Worm (Caenorhabditis elegans) whole organism, L2 larva: Measurements from ENCODE around the gene skpo-2.

Experiments
- C34F6.9 ChIP-seq: fragments of 150-350 bp; optimal IDR thresholded peaks from 2 replicates; lab custom pipeline; 2014; ENCODE audit warnings: missing biosample characterization, missing genetic modification characterization
- F13H6.1 ChIP-seq: sonication (generic microtip); optimal IDR thresholded peaks from 2 replicates; lab custom pipeline; 2016; ENCODE audit warnings: missing genetic modification characterization, missing compliant biosample characterization
- R02D3.7 ChIP-seq: fragments of 150-350 bp; optimal IDR thresholded peaks from 2 replicates; lab custom pipeline; 2014; ENCODE audit warnings: missing biosample characterization, missing genetic modification characterization
- Y55F3AM.14 ChIP-seq: fragments of 200-800 bp; sonication (Bioruptor generic); optimal IDR thresholded peaks from 2 replicates; lab custom pipeline; 2018; ENCODE audit warnings: mild to moderate bottlenecking, missing genetic modification characterization, missing compliant biosample characterization
- ZK546.5 ChIP-seq: sonication (generic microtip); optimal IDR thresholded peaks from 2 replicates; lab custom pipeline; 2017; ENCODE audit warnings: missing biosample characterization, missing genetic modification characterization
- aly-2 ChIP-seq: fragments of 150-350 bp; optimal IDR thresholded peaks from 2 replicates; lab custom pipeline; 2014; ENCODE audit warnings: missing biosample characterization, missing genetic modification characterization
- blmp-1 ChIP-seq: sonication (generic microtip); optimal IDR thresholded peaks from 2 replicates; lab custom pipeline; 2017; ENCODE audit warnings: missing genetic modification characterization, mild to moderate bottlenecking, missing compliant biosample characterization, antibody characterized with exemption, moderate library complexity; ENCODE audit not compliant: insufficient read depth
- ceh-16 ChIP-seq: fragments of 150-350 bp; optimal IDR thresholded peaks from 2 replicates; lab custom pipeline; 2014; ENCODE audit warnings: missing biosample characterization, missing genetic modification characterization
- ceh-82 ChIP-seq: fragments of 150-350 bp; optimal IDR thresholded peaks from 2 replicates; lab custom pipeline; 2014; ENCODE audit warnings: missing biosample characterization, missing genetic modification characterization
- crh-2 ChIP-seq: sonication (generic microtip); optimal IDR thresholded peaks from 2 replicates; lab custom pipeline; 2017; ENCODE audit warnings: missing biosample characterization, missing genetic modification characterization
- dmd-4 ChIP-seq: sonication (generic microtip); optimal IDR thresholded peaks from 2 replicates; lab custom pipeline; 2017; ENCODE audit warnings: missing biosample characterization, missing genetic modification characterization
- elt-1 ChIP-seq: fragments of 150-350 bp; optimal IDR thresholded peaks from 2 replicates; lab custom pipeline; 2014; ENCODE audit warnings: missing biosample characterization, missing genetic modification characterization
- fos-1 ChIP-seq: fragments of 150-350 bp; optimal IDR thresholded peaks from 2 replicates; lab custom pipeline; 2014; ENCODE audit warnings: missing biosample characterization, missing genetic modification characterization
- gmeb-1 ChIP-seq: fragments of 150-350 bp; optimal IDR thresholded peaks from 2 replicates; lab custom pipeline; 2014; ENCODE audit warnings: missing biosample characterization, missing genetic modification characterization
- lin-11 ChIP-seq: fragments of 150-350 bp; sonication (generic microtip); optimal IDR thresholded peaks from 2 replicates; lab custom pipeline; 2014; ENCODE audit warnings: missing biosample characterization, missing genetic modification characterization, inconsistent platforms, mixed read lengths
- lin-13 ChIP-seq: fragments of 150-350 bp; optimal IDR thresholded peaks from 2 replicates; lab custom pipeline; 2014; ENCODE audit warnings: missing biosample characterization, missing genetic modification reagents, missing genetic modification characterization
- lsy-2 ChIP-seq, 2 experiments: fragments of 150-350 bp in 1 of 2; sonication (generic microtip) in 1 of 2; optimal IDR thresholded peaks; 2 replicates each; lab custom pipeline; 2014 to 2017; ENCODE audit warnings: missing biosample characterization in 2 of 2, missing genetic modification characterization in 2 of 2
- mab-5 ChIP-seq: fragments of 150-350 bp; optimal IDR thresholded peaks from 2 replicates; lab custom pipeline; 2014; ENCODE audit warnings: missing biosample characterization, missing genetic modification characterization
- nhr-10 ChIP-seq: sonication (generic microtip); optimal IDR thresholded peaks from 2 replicates; lab custom pipeline; 2017; ENCODE audit warnings: missing biosample characterization, missing genetic modification characterization
- nhr-11 ChIP-seq: fragments of 150-350 bp; optimal IDR thresholded peaks from 2 replicates; lab custom pipeline; 2014; ENCODE audit warnings: missing biosample characterization, missing genetic modification characterization
- nhr-12 ChIP-seq: fragments of 150-350 bp; optimal IDR thresholded peaks from 2 replicates; lab custom pipeline; 2014; ENCODE audit warnings: missing biosample characterization, missing genetic modification characterization
- nhr-129 ChIP-seq: fragments of 150-350 bp; optimal IDR thresholded peaks from 2 replicates; lab custom pipeline; 2014; ENCODE audit warnings: missing biosample characterization, missing genetic modification characterization
- nhr-23 ChIP-seq: fragments of 150-350 bp; optimal IDR thresholded peaks from 2 replicates; lab custom pipeline; 2014; ENCODE audit warnings: missing biosample characterization, missing genetic modification reagents, missing genetic modification characterization
- nhr-25 ChIP-seq: fragments of 150-350 bp; sonication (generic microtip); optimal IDR thresholded peaks from 3 replicates; lab custom pipeline; 2014; ENCODE audit warnings: missing biosample characterization, missing genetic modification characterization
- nhr-6 ChIP-seq: fragments of 150-350 bp; optimal IDR thresholded peaks from 2 replicates; lab custom pipeline; 2014; ENCODE audit warnings: missing biosample characterization, missing genetic modification characterization
- peb-1 ChIP-seq: fragments of 150-350 bp; optimal IDR thresholded peaks from 2 replicates; lab custom pipeline; 2014; ENCODE audit warnings: missing biosample characterization, missing genetic modification characterization
- sem-4 ChIP-seq: fragments of 150-350 bp; optimal IDR thresholded peaks from 2 replicates; lab custom pipeline; 2014; ENCODE audit warnings: missing biosample characterization, missing genetic modification reagents, missing genetic modification characterization
- skn-1 ChIP-seq: sonication (generic microtip); optimal IDR thresholded peaks from 2 replicates; lab custom pipeline; 2017; ENCODE audit warnings: missing biosample characterization, missing genetic modification characterization
- sma-3 ChIP-seq: sonication (generic microtip); optimal IDR thresholded peaks from 2 replicates; lab custom pipeline; 2016; ENCODE audit warnings: missing genetic modification reagents, missing genetic modification characterization, missing compliant biosample characterization
- sma-9 ChIP-seq, 2 experiments: fragments of 150-350 bp in 1 of 2; sonication (generic microtip) in 1 of 2; optimal IDR thresholded peaks; 2 replicates each; lab custom pipeline; 2014 to 2016; ENCODE audit warnings: missing genetic modification characterization in 2 of 2, mild to moderate bottlenecking in 1 of 2, missing biosample characterization in 1 of 2, missing compliant biosample characterization in 1 of 2, missing genetic modification reagents in 1 of 2, moderate library complexity in 1 of 2
- snpc-4 ChIP-seq: fragments of 150-350 bp; optimal IDR thresholded peaks from 2 replicates; lab custom pipeline; 2014; ENCODE audit warnings: missing biosample characterization, missing genetic modification characterization
- unc-39 ChIP-seq: fragments of 150-350 bp; optimal IDR thresholded peaks from 2 replicates; lab custom pipeline; 2014; ENCODE audit warnings: missing biosample characterization, missing genetic modification characterization
- unc-55 ChIP-seq: fragments of 150-350 bp; sonication (generic microtip); optimal IDR thresholded peaks from 3 replicates; lab custom pipeline; 2014; ENCODE audit warnings: missing biosample characterization, missing genetic modification reagents, missing genetic modification characterization
- unc-62 ChIP-seq: fragments of 150-350 bp; optimal IDR thresholded peaks from 2 replicates; lab custom pipeline; 2014; ENCODE audit warnings: missing biosample characterization, missing genetic modification reagents, missing genetic modification characterization
- zag-1 ChIP-seq: fragments of 150-350 bp; optimal IDR thresholded peaks from 2 replicates; lab custom pipeline; 2014; ENCODE audit warnings: missing biosample characterization, missing genetic modification characterization
- ztf-1 ChIP-seq: fragments of 200-800 bp; sonication (Bioruptor generic); conservative IDR thresholded peaks from 2 replicates; pipeline ENCODE4 v1.3.6; 2022; ENCODE audit warnings: missing genetic modification characterization, missing compliant biosample characterization
- ztf-11 ChIP-seq: sonication (generic microtip); optimal IDR thresholded peaks from 2 replicates; lab custom pipeline; 2017; ENCODE audit warnings: missing biosample characterization, missing genetic modification characterization
- ztf-4 ChIP-seq: fragments of 150-350 bp; optimal IDR thresholded peaks from 2 replicates; lab custom pipeline; 2014; ENCODE audit warnings: missing biosample characterization, missing genetic modification characterization

The skpo-2 gene

ce11 chrII:3436412-3436811 is at the start of gene skpo-2:
Gene skpo-2, minus strand, starts transcription at chrII:3436512.
- TF ChIP-seq aly-2 (tag; lab: Kevin White, UChicago) (no peak), snpc-4 (no peak), nhr-129 (tag; lab: Kevin White, UChicago) (no peak), ztf-4 (tag; lab: Kevin White, UChicago) (no peak)

- TF ChIP-seq mab-5 (tag; lab: Kevin White, UChicago), result peak; percentile 27
- TF ChIP-seq aly-2 (tag; lab: Kevin White, UChicago), result no peak
- TF ChIP-seq ztf-4 (tag; lab: Kevin White, UChicago), result no peak
- TF ChIP-seq crh-2 (tag; lab: Kevin White, UChicago), result no peak
- TF ChIP-seq peb-1 (tag; lab: Kevin White, UChicago), result no peak
- no peak for TF ChIP-seq skn-1 (tag; lab: Kevin White, UChicago)
- no peak for TF ChIP-seq fos-1 (tag; lab: Kevin White, UChicago)
- no peak for TF ChIP-seq blmp-1
- peak; percentile 53 for TF ChIP-seq sma-3 (GFP tag; lab: Kevin White, UChicago)
- TF ChIP-seq nhr-25 (tag; lab: Kevin White, UChicago), result no peak
- TF ChIP-seq nhr-10, result no peak
- no peak for TF ChIP-seq unc-39 (tag; lab: Kevin White, UChicago)
- no peak for TF ChIP-seq ztf-11 (tag; lab: Kevin White, UChicago)
- TF ChIP-seq nhr-12 (tag; lab: Kevin White, UChicago), result no peak
- TF ChIP-seq F13H6.1 (tag; lab: Kevin White, UChicago), result peak; percentile 41
- TF ChIP-seq Y55F3AM.14 (GFP tag; lab: Kevin White, UChicago), result no peak
- TF ChIP-seq C34F6.9, result peak; percentile 67
- TF ChIP-seq zag-1 (tag; lab: Kevin White, UChicago), result no peak
- TF ChIP-seq nhr-129 (tag; lab: Kevin White, UChicago), result no peak
- peak in 1 of 2 experiments; percentile 37 for TF ChIP-seq lsy-2 (tag; optimal IDR thresholded peaks at IDR 0.05; lab: Kevin White, UChicago)
- TF ChIP-seq sem-4, result no peak
- no peak for TF ChIP-seq dmd-4
- no peak for TF ChIP-seq ceh-16 (tag; lab: Kevin White, UChicago)
- TF ChIP-seq ceh-82 (tag; lab: Kevin White, UChicago), result no peak
- TF ChIP-seq snpc-4, result no peak
- TF ChIP-seq lin-11 (tag; lab: Kevin White, UChicago), result no peak
- no peak for TF ChIP-seq R02D3.7 (tag; lab: Kevin White, UChicago)
- TF ChIP-seq unc-62 (GFP tag; lab: Kevin White, UChicago), result no peak
- TF ChIP-seq lin-13 (GFP tag; lab: Kevin White, UChicago), result peak; percentile 74
- TF ChIP-seq nhr-23, result no peak
- TF ChIP-seq ztf-1 (GFP tag; lab: Robert Waterston, UW), result no peak
- no peak for TF ChIP-seq gmeb-1
- no peak for TF ChIP-seq sma-9 (GFP tag; optimal IDR thresholded peaks at IDR 0.05; lab: Kevin White, UChicago)
- TF ChIP-seq sma-9 (tag; optimal IDR thresholded peaks at IDR 0.05; lab: Kevin White, UChicago), result no peak
- TF ChIP-seq nhr-6 (tag; lab: Kevin White, UChicago), result no peak
- TF ChIP-seq unc-55 (GFP tag; lab: Kevin White, UChicago), result peak; percentile 79
- TF ChIP-seq nhr-11, result no peak
- TF ChIP-seq, all 48 proteins: peak for 7
These were observed 45.9 kb upstream of the skpo-2 start, which contains the start of gene smu-2 for ce11 chrII:3482231-3482630. Gene smu-2, plus strand, starts transcription at chrII:3482408.

ce11 chrII:3481584-3481983 is 45.3 kb upstream of the skpo-2 start, which contains the start of gene Y49F6B.8:
Gene Y49F6B.8, minus strand, starts transcription at chrII:3481684.
- TF ChIP-seq nhr-6 (tag; lab: Kevin White, UChicago) (no peak), R02D3.7 (tag; lab: Kevin White, UChicago) (no peak), C34F6.9 (no peak), ZK546.5 (no peak), elt-1 (no peak), sma-9 (GFP tag; optimal IDR thresholded peaks at IDR 0.05; lab: Kevin White, UChicago) (no peak), sma-9 (tag; optimal IDR thresholded peaks at IDR 0.05; lab: Kevin White, UChicago) (no peak)

- no peak for TF ChIP-seq zag-1 (tag; lab: Kevin White, UChicago)
- no peak for TF ChIP-seq Y55F3AM.14 (GFP tag; lab: Kevin White, UChicago)
- no peak for TF ChIP-seq F13H6.1 (tag; lab: Kevin White, UChicago)
- no peak for TF ChIP-seq fos-1 (tag; lab: Kevin White, UChicago)
- TF ChIP-seq nhr-23, result no peak
- TF ChIP-seq ztf-11 (tag; lab: Kevin White, UChicago), result no peak
These were observed 40.9 kb upstream of the skpo-2 start, which contains the start of gene fbxb-104 for ce11 chrII:3477171-3477570. Gene fbxb-104, minus strand, starts transcription at chrII:3477271.
